Fruit fly (Drosophila melanogaster) S2 (cell line): ENCODE results near the gene Mob2.
"Not testable (repeated sequence)": the region's sequence is repeated elsewhere in the genome, so short reads cannot be mapped to it uniquely, and the experiment has no call there.

Experiments used
- CG8478 ChIP-seq: fragments of >200 bp; optimal IDR thresholded peaks from 2 replicates; lab custom pipeline; 2018
- CTCF ChIP-seq, 2 experiments: fragments of >200 bp; optimal IDR thresholded peaks; 2 replicates each; lab custom pipeline; 2018

Mob2 gene

dm6 chr3L:11587720-11588580, 25.9 kb upstream of the Mob2 start, which contains the start of gene rt:
Gene rt (minus strand): TSS chr3L:11587770.
- TF ChIP-seq CG8478 (lab: Kevin White, UChicago) (no peak), CTCF (optimal IDR thresholded peaks at IDR 0.05; lab: Kevin White, UChicago) (no peak)

dm6 chr3L:11586794-11587462, 24.9 kb upstream of the Mob2 start:
- TF ChIP-seq CTCF (optimal IDR thresholded peaks at IDR 0.05; lab: Kevin White, UChicago) (no peak), CG8478 (lab: Kevin White, UChicago) (no peak)

DNA sequence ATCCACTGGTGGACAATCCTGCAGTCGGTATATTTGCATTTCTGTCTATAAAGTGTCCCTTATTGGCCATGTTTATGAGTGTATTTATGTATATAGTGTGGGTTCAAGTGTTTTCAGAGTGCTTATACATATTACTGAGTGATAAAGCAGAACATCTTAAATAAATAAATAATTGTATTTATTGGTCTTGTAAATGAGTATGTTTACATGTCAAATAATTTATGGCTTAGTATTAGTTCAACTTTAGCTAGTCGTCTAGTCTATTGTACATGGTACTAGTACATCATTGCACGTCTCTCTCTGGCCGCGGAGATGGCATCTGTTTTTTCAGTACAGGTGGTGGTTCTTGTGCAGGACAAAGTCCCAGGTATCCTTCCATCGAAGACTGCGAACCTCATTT, 21.9 kb upstream of the Mob2 start, which contains the start of gene CG32086:
CG32086 (minus strand) TSS at position 101 of the 400 bp plus-strand sequence.
- TF ChIP-seq CTCF (optimal IDR thresholded peaks at IDR 0.05; lab: Kevin White, UChicago) (no peak), CG8478 (lab: Kevin White, UChicago) (no peak)

DNA sequence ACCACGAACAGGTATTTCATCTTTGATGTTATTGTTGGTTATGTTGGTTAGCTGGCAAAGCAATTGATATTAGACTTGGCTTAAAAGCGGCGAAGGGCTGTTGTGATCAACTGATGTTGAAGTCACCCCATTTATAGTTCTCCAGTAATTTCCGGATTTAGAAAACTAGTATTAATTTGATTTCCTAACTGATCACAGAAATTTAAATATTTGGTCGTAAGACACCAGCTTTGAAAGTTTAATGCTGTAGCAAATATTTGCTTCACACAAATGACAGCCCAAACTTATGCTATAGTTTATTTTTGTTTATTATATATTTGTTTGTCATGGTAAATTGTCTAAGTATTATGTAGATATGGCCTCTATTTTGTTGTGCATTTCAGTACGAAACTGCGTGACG, 20.1 kb upstream of the Mob2 start, which contains the start of gene CG33269:
CG33269 (minus strand) TSS at position 101 of the 400 bp plus-strand sequence.
- TF ChIP-seq CTCF (optimal IDR thresholded peaks at IDR 0.05; lab: Kevin White, UChicago) = no peak
- no peak for TF ChIP-seq CG8478 (lab: Kevin White, UChicago)

- TF ChIP-seq CG8478 (lab: Kevin White, UChicago) (no peak), CTCF (optimal IDR thresholded peaks at IDR 0.05; lab: Kevin White, UChicago) (no peak)
These were observed 18.9 kb upstream of the Mob2 start, which contains the start of gene CG43391 for dm6 chr3L:11580919-11581318. Gene CG43391 (minus strand): TSS chr3L:11581019.

DNA sequence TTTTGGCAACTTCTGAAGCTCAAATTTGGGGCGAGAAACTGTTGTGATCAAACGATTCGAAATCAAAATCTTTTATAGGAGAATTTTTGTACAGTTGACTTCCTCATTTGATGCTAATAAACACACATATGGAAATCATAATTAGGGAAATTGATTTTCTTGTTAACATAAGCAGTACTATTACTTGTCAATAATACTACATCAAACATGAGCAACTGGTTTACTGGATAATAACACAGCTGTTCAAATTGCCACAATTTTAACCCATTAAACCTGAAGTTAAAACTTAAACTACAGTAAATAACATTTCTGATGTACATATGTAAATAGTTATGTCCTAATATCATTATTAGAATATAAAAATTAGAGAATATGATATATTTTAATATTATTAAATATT, 17.9 kb upstream of the Mob2 start, which contains the start of gene CG43390:
CG43390 (minus strand) TSS at position 32 of the 400 bp plus-strand sequence.
- TF ChIP-seq CTCF (optimal IDR thresholded peaks at IDR 0.05; lab: Kevin White, UChicago) (no peak), CG8478 (lab: Kevin White, UChicago) (no peak)

DNA sequence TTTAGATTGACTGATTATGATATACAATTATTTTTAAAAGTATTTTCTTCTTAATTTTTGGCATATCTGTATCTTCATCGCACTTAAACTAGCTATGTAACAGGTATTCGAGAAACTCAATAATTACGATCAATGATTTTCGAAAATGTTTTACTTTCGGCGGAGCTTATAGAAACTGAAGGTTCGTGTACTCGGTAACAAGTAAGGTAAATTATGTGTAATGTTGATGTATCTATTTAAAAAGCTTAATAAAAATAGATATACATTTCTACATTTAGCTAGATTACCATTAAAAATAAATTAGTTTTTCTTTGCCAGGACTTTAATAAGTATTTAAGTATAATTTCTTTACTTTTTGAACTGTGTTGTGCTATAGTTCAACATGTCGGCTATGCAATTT, 16.8 kb upstream of the Mob2 start:
- TF ChIP-seq CTCF (optimal IDR thresholded peaks at IDR 0.05; lab: Kevin White, UChicago) (no peak), CG8478 (lab: Kevin White, UChicago) (no peak)

- no peak for TF ChIP-seq CTCF (optimal IDR thresholded peaks at IDR 0.05; lab: Kevin White, UChicago)
- no peak for TF ChIP-seq CG8478 (lab: Kevin White, UChicago)
These were observed 16.2 kb upstream of the Mob2 start, which contains the start of gene CG33270 for dm6 chr3L:11578211-11578673. Gene CG33270 (minus strand): TSS chr3L:11578623.

- TF ChIP-seq CTCF (optimal IDR thresholded peaks at IDR 0.05; lab: Kevin White, UChicago) = no peak
- TF ChIP-seq CG8478 (lab: Kevin White, UChicago) = no peak
These were observed 15.4 kb upstream of the Mob2 start, which contains the start of gene CG33271 for dm6 chr3L:11577395-11577794. Gene CG33271 (minus strand): TSS chr3L:11577495.

DNA sequence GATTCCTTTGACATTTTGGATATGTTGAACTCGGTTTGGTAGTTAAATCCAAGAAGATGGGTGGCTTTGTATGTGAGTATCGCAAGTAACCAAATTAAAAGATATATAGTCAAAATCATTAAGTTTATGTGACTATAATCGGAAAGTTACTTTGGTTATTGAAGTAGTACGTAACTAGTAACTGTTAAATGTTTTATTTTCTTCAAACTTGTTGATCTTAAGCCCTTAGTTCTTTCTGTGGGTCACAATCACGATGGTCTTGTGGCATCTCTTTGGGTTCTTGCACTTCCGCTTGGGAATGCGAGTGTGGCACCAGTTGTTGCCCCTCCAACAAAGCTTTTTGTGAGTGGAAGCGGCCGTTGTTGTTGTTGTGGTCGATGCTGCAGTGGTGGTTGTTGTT, 14.9 kb upstream of the Mob2 start, which contains the start of gene CG33489:
CG33489 (minus strand) TSS at position 101 of the 400 bp plus-strand sequence.
- not testable (repeated sequence) for TF ChIP-seq CTCF (optimal IDR thresholded peaks at IDR 0.05; lab: Kevin White, UChicago); CG8478 (lab: Kevin White, UChicago)

dm6 chr3L:11574563-11574962, 12.5 kb upstream of the Mob2 start, which contains the start of gene CG33490:
Gene CG33490 (minus strand): TSS chr3L:11574663.
- TF ChIP-seq CG8478 (lab: Kevin White, UChicago) (no peak), CTCF (optimal IDR thresholded peaks at IDR 0.05; lab: Kevin White, UChicago) (no peak)

- TF ChIP-seq CG8478 (lab: Kevin White, UChicago) (no peak), CTCF (optimal IDR thresholded peaks at IDR 0.05; lab: Kevin White, UChicago) (no peak)
These were observed 2.0 kb upstream of the Mob2 start, which contains the start of the genes CG46412 and CG33267 for dm6 chr3L:11563972-11564533. Gene CG46412 (minus strand): TSS chr3L:11564072. Gene CG33267 (plus strand): TSS chr3L:11564483.

- no peak for TF ChIP-seq CTCF (optimal IDR thresholded peaks at IDR 0.05; lab: Kevin White, UChicago)
- TF ChIP-seq CG8478 (lab: Kevin White, UChicago) = no peak
These were observed 1.1 kb downstream of the Mob2 start for dm6 chr3L:11560885-11561284.

- TF ChIP-seq CG8478 (lab: Kevin White, UChicago) = no peak
- no peak for TF ChIP-seq CTCF (optimal IDR thresholded peaks at IDR 0.05; lab: Kevin White, UChicago)
These were observed 4.8 kb downstream of the Mob2 start for dm6 chr3L:11557209-11557608.
